Worm (Caenorhabditis elegans): ENCODE data around the gene prp-40.

DNA sequence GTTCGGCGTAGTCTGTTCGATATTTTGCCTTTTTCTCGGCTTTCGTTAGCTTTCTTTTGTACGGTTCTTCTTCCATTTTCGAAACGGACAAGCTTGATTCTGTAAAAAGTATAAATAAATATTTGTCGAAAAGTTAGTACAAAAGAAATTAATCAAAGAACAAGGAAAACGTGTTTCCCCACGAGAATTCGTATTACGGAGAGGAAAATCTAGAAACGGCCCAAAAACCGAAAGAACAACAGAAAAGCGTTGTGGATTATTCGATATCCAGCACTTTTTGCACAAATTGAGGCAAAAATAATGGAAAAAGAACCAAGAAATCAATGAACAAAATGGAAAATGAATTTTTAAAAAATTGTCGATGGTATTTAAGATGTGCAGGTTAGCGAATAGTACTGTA, 20.4 kb downstream of the prp-40 start, which contains the start of gene mut-7:
- no peak for TF ChIP-seq nhr-25 (tag; optimal IDR thresholded peaks at IDR 0.05; ENCODE audit: borderline replicate concordance, insufficient read depth)
- TF ChIP-seq pha-4 (GFP tag; IDR thresholded peaks at IDR 0.05), result no peak
- no peak for TF ChIP-seq pha-4 (tag; optimal IDR thresholded peaks at IDR 0.05)
- no peak for TF ChIP-seq lin-39 (tag; optimal IDR thresholded peaks at IDR 0.05)
- no peak for TF ChIP-seq ZK337.2 (GFP tag; IDR thresholded peaks at IDR 0.05)
